Worm (Caenorhabditis elegans) whole organism, dauer: ENCODE measurements around the gene F30H5.3.

Source experiments
- unc-62 ChIP-seq: sonication (generic microtip); optimal IDR thresholded peaks from 2 replicates; lab custom pipeline; 2017; ENCODE audit warnings: missing biosample characterization, missing genetic modification reagents, missing genetic modification characterization

F30H5.3 gene

ce11 chrIII:488464-488863, 23.6 kb downstream of the F30H5.3 start, which contains the start of gene F30H5.5:
F30H5.5 (plus strand) TSS chrIII:488764.
- TF ChIP-seq unc-62 (GFP tag; lab: Kevin White, UChicago), result no peak

- TF ChIP-seq unc-62 (GFP tag; lab: Kevin White, UChicago), result no peak
Observed at ce11 chrIII:486077-486597, 25.9 kb downstream of the F30H5.3 start, which contains the start of gene nlp-32. nlp-32 (minus strand) TSS chrIII:486547.

- no peak for TF ChIP-seq unc-62 (GFP tag; lab: Kevin White, UChicago)
Observed at ce11 chrIII:483556-483955, 28.5 kb downstream of the F30H5.3 start, which contains the start of gene F10C5.3. F10C5.3 (plus strand) TSS chrIII:483868.

ce11 chrIII:482739-483138, 29.3 kb downstream of the F30H5.3 start:
- TF ChIP-seq unc-62 (GFP tag; lab: Kevin White, UChicago), result no peak

ce11 chrIII:481259-481658, 30.8 kb downstream of the F30H5.3 start:
- TF ChIP-seq unc-62 (GFP tag; lab: Kevin White, UChicago), result no peak

ce11 chrIII:475154-475553, 36.9 kb downstream of the F30H5.3 start, which contains the start of gene mat-3:
mat-3 (plus strand) TSS chrIII:475454.
- no peak for TF ChIP-seq unc-62 (GFP tag; lab: Kevin White, UChicago)

- TF ChIP-seq unc-62 (GFP tag; lab: Kevin White, UChicago), result no peak
Observed at ce11 chrIII:471644-472401, 40.2 kb downstream of the F30H5.3 start, which contains the start of the genes magu-1 and nemp-1. magu-1 (minus strand) TSS chrIII:471702. nemp-1 (plus strand) TSS chrIII:472317.

ce11 chrIII:463711-464110, 48.3 kb downstream of the F30H5.3 start, which contains the start of gene Y55B1BR.6:
Y55B1BR.6 (minus strand) TSS chrIII:463811.
- TF ChIP-seq unc-62 (GFP tag; lab: Kevin White, UChicago), result no peak

ce11 chrIII:455793-456192, 56.2 kb downstream of the F30H5.3 start:
- TF ChIP-seq unc-62 (GFP tag; lab: Kevin White, UChicago), result no peak
